Fruit fly (Drosophila melanogaster) whole organism, embryonic: ENCODE measurements around the gene RpS28a.

Experiments used
- Asciz ChIP-seq: fragments of 200-800 bp; sonication (Bioruptor generic); optimal IDR thresholded peaks from 2 replicates; lab custom pipeline; 2017; ENCODE audit warnings: missing biosample characterization, mild to moderate bottlenecking, missing genetic modification characterization, missing genetic modification reagents
- CG10979 ChIP-seq: fragments of 200-800 bp; sonication (Bioruptor generic); optimal IDR thresholded peaks from 2 replicates; lab custom pipeline; 2018; ENCODE audit warnings: missing biosample characterization, mild to moderate bottlenecking, missing genetic modification characterization, moderate library complexity
- CG11085 ChIP-seq: fragments of 200-800 bp; sonication (Bioruptor generic); IDR thresholded peaks from 2 replicates; pipeline ENCODE4 v1.3.6; 2022; ENCODE audit warnings: missing biosample characterization, missing genetic modification characterization
- CG11560 ChIP-seq: fragments of 200-800 bp; sonication (Bioruptor generic); IDR thresholded peaks from 3 replicates; pipeline ENCODE4 v1.3.6; 2022; ENCODE audit warnings: missing biosample characterization, missing genetic modification characterization
- CG12219 ChIP-seq: fragments of 200-800 bp; sonication (Bioruptor generic); optimal IDR thresholded peaks from 3 replicates; lab custom pipeline; 2018; ENCODE audit warnings: missing biosample characterization, mild to moderate bottlenecking, missing genetic modification characterization
- CG15073 ChIP-seq: fragments of 200-800 bp; sonication (Bioruptor generic); optimal IDR thresholded peaks from 2 replicates; lab custom pipeline; 2016; ENCODE audit warnings: missing biosample characterization, missing genetic modification characterization
- CG1602 ChIP-seq: fragments of 200-800 bp; sonication (Bioruptor generic); optimal IDR thresholded peaks from 3 replicates; lab custom pipeline; 2016; ENCODE audit warnings: missing biosample characterization, missing genetic modification characterization
- CG16815 ChIP-seq: fragments of 200-800 bp; sonication (Bioruptor generic); optimal IDR thresholded peaks from 3 replicates; lab custom pipeline; 2017; ENCODE audit warnings: missing biosample characterization, mild to moderate bottlenecking, missing genetic modification characterization
- CG17186 ChIP-seq: fragments of 200-800 bp; sonication (Bioruptor generic); optimal IDR thresholded peaks from 3 replicates; lab custom pipeline; 2017; ENCODE audit warnings: missing biosample characterization, missing genetic modification reagents, missing genetic modification characterization
- CG2202 ChIP-seq: fragments of 200-800 bp; sonication (Bioruptor generic); optimal IDR thresholded peaks from 2 replicates; lab custom pipeline; 2018; ENCODE audit warnings: missing biosample characterization, mild to moderate bottlenecking, missing genetic modification characterization
- CG2889 ChIP-seq: fragments of 200-800 bp; sonication (Bioruptor generic); IDR thresholded peaks from 3 replicates; pipeline ENCODE4 v1.3.6; 2022; ENCODE audit warnings: missing biosample characterization, missing genetic modification characterization
- CG33213 ChIP-seq: fragments of 200-800 bp; sonication (Bioruptor generic); optimal IDR thresholded peaks from 3 replicates; lab custom pipeline; 2016; ENCODE audit warnings: missing biosample characterization, missing genetic modification characterization
- CG6689 ChIP-seq: fragments of 200-800 bp; sonication (Bioruptor generic); IDR thresholded peaks from 2 replicates; pipeline ENCODE4 v1.3.6; 2022; ENCODE audit warnings: missing biosample characterization, missing genetic modification characterization
- CG6765 ChIP-seq: fragments of 200-800 bp; sonication (Bioruptor generic); optimal IDR thresholded peaks from 3 replicates; lab custom pipeline; 2017; ENCODE audit warnings: missing biosample characterization, mild to moderate bottlenecking, missing genetic modification characterization
- CTCF ChIP-seq: fragments of 200-800 bp; sonication (Bioruptor generic); optimal IDR thresholded peaks from 2 replicates; lab custom pipeline; 2017; ENCODE audit warnings: missing biosample characterization, mild to moderate bottlenecking, missing genetic modification characterization, moderate library complexity
- CoRest ChIP-seq: fragments of 200-800 bp; sonication (Bioruptor generic); optimal IDR thresholded peaks from 3 replicates; lab custom pipeline; 2018; ENCODE audit warnings: missing biosample characterization, mild to moderate bottlenecking, missing genetic modification characterization, moderate library complexity
- Doc2 ChIP-seq: fragments of 200-800 bp; sonication (Bioruptor generic); IDR thresholded peaks from 2 replicates; pipeline ENCODE4 v1.3.6; 2022; ENCODE audit warnings: missing biosample characterization, missing genetic modification characterization
- E2f1 ChIP-seq: fragments of 200-800 bp; sonication (Bioruptor generic); IDR thresholded peaks from 2 replicates; pipeline ENCODE4 v1.3.6; 2022; ENCODE audit warnings: missing biosample characterization, missing genetic modification characterization
- Gsc ChIP-seq: fragments of 200-800 bp; sonication (Bioruptor generic); IDR thresholded peaks from 2 replicates; pipeline ENCODE4 v1.3.6; 2022; ENCODE audit warnings: missing biosample characterization, missing genetic modification characterization
- HLH4C ChIP-seq: fragments of 200-800 bp; sonication (Bioruptor generic); IDR thresholded peaks from 3 replicates; pipeline ENCODE4 v1.3.6; 2022; ENCODE audit warnings: missing biosample characterization, missing genetic modification characterization; ENCODE audit not compliant: partially characterized antibody
- Hand ChIP-seq: fragments of 200-800 bp; sonication (Bioruptor generic); optimal IDR thresholded peaks from 2 replicates; lab custom pipeline; 2017; ENCODE audit warnings: mild to moderate bottlenecking, missing biosample characterization, missing genetic modification reagents, missing genetic modification characterization
- Hr3 ChIP-seq: fragments of 200-800 bp; sonication (Bioruptor generic); optimal IDR thresholded peaks from 3 replicates; lab custom pipeline; 2016; ENCODE audit warnings: missing biosample characterization, missing genetic modification characterization
- Mes4 ChIP-seq: fragments of 200-800 bp; sonication (Bioruptor generic); optimal IDR thresholded peaks from 2 replicates; lab custom pipeline; 2016; ENCODE audit warnings: missing biosample characterization, missing genetic modification characterization
- Pdp1 ChIP-seq, 2 experiments: fragments of 200-800 bp; sonication (Bioruptor generic); optimal IDR thresholded peaks; 3 replicates each; lab custom pipeline; 2016; ENCODE audit warnings: missing biosample characterization in 2 of 2, missing genetic modification characterization in 2 of 2, mild to moderate bottlenecking in 1 of 2, moderate library complexity in 1 of 2
- Ptx1 ChIP-seq: fragments of 200-800 bp; sonication (Bioruptor generic); IDR thresholded peaks from 2 replicates; pipeline ENCODE4 v1.3.6; 2022; ENCODE audit warnings: missing biosample characterization, missing genetic modification characterization
- Stat92E ChIP-seq, 3 experiments: fragments of >200 bp in 2 of 3; fragments of 200-800 bp in 1 of 3; sonication (Bioruptor generic) in 1 of 3; optimal IDR thresholded peaks; 2 replicates each; lab custom pipeline; 2017 to 2019; ENCODE audit warnings: missing biosample characterization in 3 of 3, missing genetic modification characterization in 3 of 3, mild to moderate bottlenecking in 1 of 3, moderate library complexity in 1 of 3
- Tbp ChIP-seq: fragments of >200 bp; optimal IDR thresholded peaks from 2 replicates; lab custom pipeline; 2018; ENCODE audit warnings: missing biosample characterization, missing genetic modification characterization
- Trl ChIP-seq, 3 experiments: fragments of >200 bp in 2 of 3; fragments of 200-800 bp in 1 of 3; sonication (Bioruptor generic) in 1 of 3; optimal IDR thresholded peaks; 2 replicates in 1 of 3; 3 replicates in 2 of 3; lab custom pipeline; 2016 to 2017; ENCODE audit warnings: missing biosample characterization in 1 of 3, missing genetic modification characterization in 1 of 3
- abd-A ChIP-seq: fragments of 200-800 bp; sonication (Bioruptor generic); optimal IDR thresholded peaks from 3 replicates; lab custom pipeline; 2019; ENCODE audit warnings: missing biosample characterization, mild to moderate bottlenecking, missing genetic modification characterization, moderate library complexity
- bigmax ChIP-seq: fragments of 200-800 bp; sonication (Bioruptor generic); optimal IDR thresholded peaks from 2 replicates; lab custom pipeline; 2018; ENCODE audit warnings: missing biosample characterization, mild to moderate bottlenecking, missing genetic modification characterization
- bowl ChIP-seq: fragments of 200-800 bp; sonication (Bioruptor generic); IDR thresholded peaks from 2 replicates; pipeline ENCODE4 v1.3.6; 2022; ENCODE audit warnings: missing biosample characterization, missing genetic modification characterization
- cas ChIP-seq: fragments of 200-800 bp; sonication (Bioruptor generic); IDR thresholded peaks from 2 replicates; pipeline ENCODE4 v1.3.6; 2022; ENCODE audit warnings: missing biosample characterization, missing genetic modification characterization
- cato ChIP-seq: fragments of 200-800 bp; sonication (Bioruptor generic); optimal IDR thresholded peaks from 2 replicates; lab custom pipeline; 2016; ENCODE audit warnings: missing biosample characterization, missing genetic modification characterization, borderline replicate concordance
- ci ChIP-seq: fragments of 200-800 bp; sonication (Bioruptor generic); IDR thresholded peaks from 3 replicates; pipeline ENCODE4 v1.3.6; 2022; ENCODE audit warnings: missing biosample characterization, missing genetic modification characterization
- dimm ChIP-seq: fragments of 200-800 bp; sonication (Bioruptor generic); IDR thresholded peaks from 2 replicates; pipeline ENCODE4 v1.3.6; 2022; ENCODE audit warnings: missing biosample characterization, missing genetic modification characterization
- dmrt11E ChIP-seq: fragments of 200-800 bp; sonication (Bioruptor generic); optimal IDR thresholded peaks from 3 replicates; lab custom pipeline; 2018; ENCODE audit warnings: missing biosample characterization, mild to moderate bottlenecking, missing genetic modification characterization, moderate library complexity
- fd64A ChIP-seq: fragments of 200-800 bp; sonication (Bioruptor generic); optimal IDR thresholded peaks from 3 replicates; lab custom pipeline; 2018; ENCODE audit warnings: missing biosample characterization, mild to moderate bottlenecking, missing genetic modification characterization
- fru ChIP-seq: fragments of >200 bp; optimal IDR thresholded peaks from 2 replicates; lab custom pipeline; 2017
- hth ChIP-seq: fragments of >200 bp; optimal IDR thresholded peaks from 2 replicates; lab custom pipeline; 2017; ENCODE audit warnings: inconsistent platforms
- jing ChIP-seq: fragments of 200-800 bp; sonication (Bioruptor generic); optimal IDR thresholded peaks from 2 replicates; lab custom pipeline; 2018; ENCODE audit warnings: missing biosample characterization, mild to moderate bottlenecking, missing genetic modification characterization
- kay ChIP-seq: fragments of 200-800 bp; sonication (Bioruptor generic); optimal IDR thresholded peaks from 2 replicates; lab custom pipeline; 2016; ENCODE audit warnings: missing biosample characterization, missing genetic modification characterization
- klu ChIP-seq: fragments of 200-800 bp; sonication (Bioruptor generic); IDR thresholded peaks from 2 replicates; pipeline ENCODE4 v1.3.6; 2022; ENCODE audit warnings: missing biosample characterization, missing genetic modification characterization
- pb ChIP-seq: fragments of 200-800 bp; sonication (Bioruptor generic); optimal IDR thresholded peaks from 3 replicates; lab custom pipeline; 2016; ENCODE audit warnings: missing biosample characterization, missing genetic modification characterization
- pita ChIP-seq: fragments of 200-800 bp; sonication (Bioruptor generic); optimal IDR thresholded peaks from 2 replicates; lab custom pipeline; 2017; ENCODE audit warnings: missing biosample characterization, mild to moderate bottlenecking, missing genetic modification characterization
- sc ChIP-seq, 3 experiments: fragments of >200 bp in 2 of 3; fragments of 200-800 bp in 1 of 3; sonication (Bioruptor generic) in 1 of 3; optimal IDR thresholded peaks; 2 replicates in 2 of 3; 3 replicates in 1 of 3; lab custom pipeline; 2017; ENCODE audit warnings: mild to moderate bottlenecking in 1 of 3, missing biosample characterization in 1 of 3, missing genetic modification characterization in 1 of 3, missing genetic modification reagents in 1 of 3
- sens-2 ChIP-seq: fragments of 200-800 bp; sonication (Bioruptor generic); IDR thresholded peaks from 2 replicates; pipeline ENCODE4 v1.3.6; 2022; ENCODE audit warnings: missing biosample characterization, missing genetic modification characterization
- seq ChIP-seq: fragments of 200-800 bp; sonication (Bioruptor generic); IDR thresholded peaks from 2 replicates; pipeline ENCODE4 v1.3.6; 2022; ENCODE audit warnings: missing biosample characterization, missing genetic modification characterization
- sqz ChIP-seq: fragments of 200-800 bp; sonication (Bioruptor generic); optimal IDR thresholded peaks from 3 replicates; lab custom pipeline; 2018; ENCODE audit warnings: missing biosample characterization, mild to moderate bottlenecking, missing genetic modification characterization
- ttk ChIP-seq: fragments of 200-800 bp; sonication (Bioruptor generic); IDR thresholded peaks from 2 replicates; pipeline ENCODE4 v2.1.2; 2022; ENCODE audit warnings: missing biosample characterization, missing genetic modification characterization
- unpg ChIP-seq: fragments of 200-800 bp; sonication (Bioruptor generic); optimal IDR thresholded peaks from 3 replicates; lab custom pipeline; 2018; ENCODE audit warnings: missing biosample characterization, mild to moderate bottlenecking, missing genetic modification characterization, moderate library complexity
- zf30C ChIP-seq: fragments of 200-800 bp; sonication (Bioruptor generic); optimal IDR thresholded peaks from 3 replicates; lab custom pipeline; 2018; ENCODE audit warnings: missing biosample characterization, mild to moderate bottlenecking, missing genetic modification characterization

RpS28a gene

DNA sequence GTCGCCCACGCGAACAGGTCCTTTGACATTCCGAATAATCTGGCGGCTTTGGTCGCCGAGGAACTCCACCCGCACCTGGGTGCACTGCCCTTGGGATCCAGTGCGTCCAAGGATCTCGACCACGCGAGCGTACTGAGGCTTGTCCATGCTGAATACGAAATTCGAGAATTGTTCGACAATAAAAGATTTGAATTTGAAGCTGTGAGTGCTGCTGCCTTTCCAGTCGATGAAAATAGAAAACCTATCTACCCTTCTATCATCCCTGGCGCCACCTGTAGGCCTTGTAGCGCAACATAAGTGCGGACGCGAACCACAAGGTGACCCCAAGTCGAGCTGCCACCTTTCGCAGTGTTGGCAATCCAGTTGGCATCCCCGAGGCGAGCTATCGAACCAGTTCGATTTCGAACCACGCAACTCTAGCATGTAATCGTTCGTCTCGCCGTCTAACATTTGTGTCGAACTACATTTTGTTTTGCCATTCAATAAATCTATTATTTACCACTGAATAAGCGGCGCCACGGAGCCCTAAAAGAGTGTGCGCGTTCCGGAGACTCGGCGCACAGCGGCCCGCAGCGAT is at the start of gene RpS28a, which contains the start of gene Axn:
Gene RpS28a, minus strand, starts transcription at position 197 of the 577 bp plus-strand sequence.
Gene Axn, plus strand, starts transcription at position 391 of the 577 bp plus-strand sequence.
- no peak for TF ChIP-seq CG11085
- no peak for TF ChIP-seq seq (GFP tag; lab: Robert Waterston, UW)
- TF ChIP-seq Mes4, result peak; percentile 27
- TF ChIP-seq CG2889 (GFP tag; lab: Robert Waterston, UW), result no peak
- TF ChIP-seq CTCF (GFP tag; lab: Kevin White, UChicago), result peak; percentile 97
- no peak for TF ChIP-seq CG1602
- TF ChIP-seq Tbp (GFP tag; lab: Kevin White, UChicago), result no peak
- TF ChIP-seq CG12219 (GFP tag; lab: Kevin White, UChicago), result no peak
- peak; percentile 85 for TF ChIP-seq pita (GFP tag; lab: Kevin White, UChicago)
- TF ChIP-seq CG16815 (GFP tag; lab: Kevin White, UChicago), result no peak
- no peak for TF ChIP-seq Pdp1 (GFP tag; optimal IDR thresholded peaks at IDR 0.05; lab: Kevin White, UChicago)
- no peak for TF ChIP-seq E2f1 (GFP tag; lab: Robert Waterston, UW)
- TF ChIP-seq CG33213 (GFP tag; lab: Kevin White, UChicago), result peak; percentile 78
- no peak for TF ChIP-seq CG11560 (tag; lab: Robert Waterston, UW)
- TF ChIP-seq pb (GFP tag; lab: Kevin White, UChicago), result no peak
- TF ChIP-seq Doc2 (GFP tag; lab: Robert Waterston, UW), result no peak
- TF ChIP-seq sc (optimal IDR thresholded peaks at IDR 0.05; lab: Kevin White, UChicago), result no peak
- TF ChIP-seq sc (GFP tag; optimal IDR thresholded peaks at IDR 0.05; lab: Kevin White, UChicago), result no peak
- peak; percentile 14; the same call in 1 of the 3 replicates for TF ChIP-seq HLH4C (GFP tag; lab: Robert Waterston, UW)
- TF ChIP-seq dimm (GFP tag; lab: Robert Waterston, UW), result no peak
- no peak for TF ChIP-seq cas (GFP tag; lab: Robert Waterston, UW)
- no peak for TF ChIP-seq fd64A
- TF ChIP-seq CG10979 (tag; lab: Kevin White, UChicago), result peak; percentile 99
- TF ChIP-seq CoRest (tag; lab: Kevin White, UChicago), result peak; percentile 19
- no peak for TF ChIP-seq Trl (optimal IDR thresholded peaks at IDR 0.05; lab: Kevin White, UChicago)
- TF ChIP-seq Trl (GFP tag; optimal IDR thresholded peaks at IDR 0.05; lab: Kevin White, UChicago), result no peak
- no peak for TF ChIP-seq Stat92E (GFP tag; optimal IDR thresholded peaks at IDR 0.05; lab: Kevin White, UChicago)
- TF ChIP-seq Hand (GFP tag; lab: Kevin White, UChicago), result no peak
- TF ChIP-seq sens-2, result no peak
- TF ChIP-seq CG6765, result no peak
- TF ChIP-seq cato, result no peak
- TF ChIP-seq bowl (GFP tag; lab: Robert Waterston, UW), result no peak
- no peak for TF ChIP-seq Hr3
- no peak for TF ChIP-seq jing (GFP tag; lab: Kevin White, UChicago)
- TF ChIP-seq Ptx1 (GFP tag; lab: Robert Waterston, UW), result no peak
- TF ChIP-seq bigmax (GFP tag; lab: Kevin White, UChicago), result no peak
- peak; percentile 32; the same call in 1 of the 3 replicates for TF ChIP-seq ci (GFP tag; lab: Robert Waterston, UW)
- TF ChIP-seq fru, result no peak
- no peak for TF ChIP-seq kay (GFP tag; lab: Kevin White, UChicago)
- no peak for TF ChIP-seq CG17186 (GFP tag; lab: Kevin White, UChicago)
- TF ChIP-seq sqz (GFP tag; lab: Kevin White, UChicago), result no peak
- peak; percentile 0 for TF ChIP-seq dmrt11E
- TF ChIP-seq zf30C (GFP tag; lab: Kevin White, UChicago), result no peak
- TF ChIP-seq unpg (GFP tag; lab: Kevin White, UChicago), result no peak
- TF ChIP-seq klu (GFP tag; lab: Robert Waterston, UW), result no peak
- no peak for TF ChIP-seq CG6689 (GFP tag; lab: Robert Waterston, UW)
- TF ChIP-seq CG15073, result no peak
- TF ChIP-seq hth, result no peak
- no peak for TF ChIP-seq CG2202 (tag; lab: Kevin White, UChicago)
- TF ChIP-seq Asciz (GFP tag; lab: Kevin White, UChicago), result no peak
- TF ChIP-seq ttk (GFP tag; lab: Robert Waterston, UW), result no peak
- no peak for TF ChIP-seq Gsc
- no peak for TF ChIP-seq abd-A (tag; lab: Kevin White, UChicago)
